Worm (Caenorhabditis elegans) whole organism, young adult: ENCODE measurements around the gene F10E9.3.

Experiments
- B0035.1 ChIP-seq: sonication (generic microtip); optimal IDR thresholded peaks from 2 replicates; lab custom pipeline; 2016; ENCODE audit warnings: missing genetic modification characterization, mild to moderate bottlenecking, missing compliant biosample characterization, missing genotype, missing genetic modification reagents
- B0261.1 ChIP-seq: sonication (generic microtip); optimal IDR thresholded peaks from 2 replicates; lab custom pipeline; 2016; ENCODE audit warnings: mild to moderate bottlenecking, missing genetic modification characterization, moderate library complexity, missing compliant biosample characterization
- B0336.3 ChIP-seq: fragments of 200-800 bp; sonication (Bioruptor generic); IDR thresholded peaks from 2 replicates; pipeline ENCODE4 v1.3.6; 2022; ENCODE audit warnings: missing genetic modification characterization, missing compliant biosample characterization
- C06A6.2 ChIP-seq: fragments of 200-800 bp; sonication (Bioruptor generic); conservative IDR thresholded peaks from 2 replicates; pipeline ENCODE4 v1.3.6; 2022; ENCODE audit warnings: missing genetic modification characterization, missing compliant biosample characterization
- C17E4.6 ChIP-seq: fragments of 200-800 bp; sonication (Bioruptor generic); IDR thresholded peaks from 2 replicates; pipeline ENCODE4 v1.3.6; 2022; ENCODE audit warnings: missing genetic modification reagents, missing genetic modification characterization, missing compliant biosample characterization
- F39B2.1 ChIP-seq: fragments of 200-800 bp; sonication (Bioruptor generic); IDR thresholded peaks from 2 replicates; pipeline ENCODE4 v1.3.6; 2022; ENCODE audit warnings: missing genetic modification reagents, missing genetic modification characterization, missing compliant biosample characterization
- F57A8.1 ChIP-seq: fragments of 200-800 bp; sonication (Bioruptor generic); optimal IDR thresholded peaks from 2 replicates; lab custom pipeline; 2018; ENCODE audit warnings: mild to moderate bottlenecking, missing genetic modification characterization, moderate library complexity, missing compliant biosample characterization
- K11D2.4 ChIP-seq: fragments of 200-800 bp; sonication (Bioruptor generic); IDR thresholded peaks from 2 replicates; pipeline ENCODE4 v1.3.6; 2022; ENCODE audit warnings: missing genetic modification reagents, missing genetic modification characterization, missing compliant biosample characterization
- T26A5.8 ChIP-seq: sonication (generic microtip); optimal IDR thresholded peaks from 2 replicates; lab custom pipeline; 2016; ENCODE audit warnings: missing genetic modification characterization, missing compliant biosample characterization
- Y79H2A.3 ChIP-seq: fragments of 200-800 bp; sonication (Bioruptor generic); conservative IDR thresholded peaks from 2 replicates; pipeline ENCODE4 v1.3.6; 2022; ENCODE audit warnings: missing genetic modification reagents, missing genetic modification characterization, missing compliant biosample characterization
- ama-1 ChIP-seq, 3 experiments: fragments of 150-350 bp in 1 of 3; sonication (generic microtip) in 2 of 3; optimal IDR thresholded peaks; 2 replicates each; lab custom pipeline; 2014 to 2018; ENCODE audit warnings: missing biosample characterization in 2 of 3, missing genetic modification characterization in 2 of 3, missing genetic modification reagents in 2 of 3
- aptf-2 ChIP-seq: fragments of 200-800 bp; sonication (Bioruptor generic); conservative IDR thresholded peaks from 2 replicates; pipeline ENCODE4 v1.3.6; 2022; ENCODE audit warnings: missing genetic modification reagents, missing genetic modification characterization, missing compliant biosample characterization
- atf-7 ChIP-seq: sonication (generic microtip); optimal IDR thresholded peaks from 2 replicates; lab custom pipeline; 2017; ENCODE audit warnings: mild to moderate bottlenecking, missing genetic modification characterization, missing compliant biosample characterization
- bed-1 ChIP-seq: fragments of 200-800 bp; sonication (Bioruptor generic); IDR thresholded peaks from 2 replicates; pipeline ENCODE4 v1.3.6; 2022; ENCODE audit warnings: missing genetic modification reagents, missing genetic modification characterization, missing compliant biosample characterization
- ceh-79 ChIP-seq: sonication (generic microtip); optimal IDR thresholded peaks from 2 replicates; lab custom pipeline; 2017; ENCODE audit warnings: mild to moderate bottlenecking, missing genetic modification characterization, missing compliant biosample characterization
- ceh-91 ChIP-seq: fragments of 200-800 bp; sonication (Bioruptor generic); IDR thresholded peaks from 2 replicates; pipeline ENCODE4 v1.3.6; 2022; ENCODE audit warnings: missing genetic modification reagents, missing genetic modification characterization, missing compliant biosample characterization
- egl-44 ChIP-seq: fragments of 200-800 bp; sonication (Bioruptor generic); IDR thresholded peaks from 2 replicates; pipeline ENCODE4 v1.3.6; 2022; ENCODE audit warnings: missing genetic modification reagents, missing genetic modification characterization, missing compliant biosample characterization
- hlh-12 ChIP-seq: sonication (generic microtip); optimal IDR thresholded peaks from 2 replicates; lab custom pipeline; 2016; ENCODE audit warnings: missing genetic modification characterization, missing compliant biosample characterization
- hmg-20 ChIP-seq: fragments of 200-800 bp; sonication (Bioruptor generic); IDR thresholded peaks from 2 replicates; pipeline ENCODE4 v1.3.6; 2022; ENCODE audit warnings: missing genetic modification reagents, missing genetic modification characterization, missing compliant biosample characterization
- lag-1 ChIP-seq: fragments of 200-800 bp; sonication (Bioruptor generic); IDR thresholded peaks from 2 replicates; pipeline ENCODE4 v1.3.6; 2022; ENCODE audit warnings: missing genetic modification reagents, missing genetic modification characterization, missing compliant biosample characterization
- lin-26 ChIP-seq: fragments of 200-800 bp; sonication (Bioruptor generic); IDR thresholded peaks from 2 replicates; pipeline ENCODE4 v1.3.6; 2022; ENCODE audit warnings: missing genetic modification reagents, missing genetic modification characterization, missing compliant biosample characterization
- lin-40 ChIP-seq: sonication (generic microtip); optimal IDR thresholded peaks from 2 replicates; lab custom pipeline; 2016; ENCODE audit warnings: missing genetic modification characterization, mild to moderate bottlenecking, missing compliant biosample characterization, missing genotype, missing genetic modification reagents
- madf-10 ChIP-seq: sonication (generic microtip); optimal IDR thresholded peaks from 2 replicates; lab custom pipeline; 2016; ENCODE audit warnings: mild to moderate bottlenecking, missing genetic modification characterization, missing compliant biosample characterization
- madf-3 ChIP-seq: fragments of 200-800 bp; sonication (Bioruptor generic); IDR thresholded peaks from 2 replicates; pipeline ENCODE4 v1.3.6; 2022; ENCODE audit warnings: missing genetic modification reagents, missing genetic modification characterization, missing compliant biosample characterization
- madf-8 ChIP-seq: fragments of 200-800 bp; sonication (Bioruptor generic); conservative IDR thresholded peaks from 2 replicates; pipeline ENCODE4 v1.3.6; 2022; ENCODE audit warnings: missing genetic modification reagents, missing genetic modification characterization, missing compliant biosample characterization
- mcd-1 ChIP-seq: fragments of 200-800 bp; sonication (Bioruptor generic); IDR thresholded peaks from 2 replicates; pipeline ENCODE4 v1.3.6; 2022; ENCODE audit warnings: missing genetic modification reagents, missing genetic modification characterization, missing compliant biosample characterization
- mel-28 ChIP-seq: sonication (generic microtip); optimal IDR thresholded peaks from 2 replicates; lab custom pipeline; 2016; ENCODE audit warnings: borderline replicate concordance, mild to moderate bottlenecking, missing genetic modification characterization, missing compliant biosample characterization
- nfya-1 ChIP-seq: sonication (generic microtip); optimal IDR thresholded peaks from 2 replicates; lab custom pipeline; 2017; ENCODE audit warnings: antibody characterized with exemption, missing compliant biosample characterization, missing genetic modification characterization, borderline replicate concordance; ENCODE audit not compliant: insufficient read depth
- nhr-179 ChIP-seq: sonication (generic microtip); optimal IDR thresholded peaks from 2 replicates; lab custom pipeline; 2016; ENCODE audit warnings: mild to moderate bottlenecking, missing genetic modification characterization, missing compliant biosample characterization
- nhr-27 ChIP-seq: fragments of 200-800 bp; sonication (Bioruptor generic); optimal IDR thresholded peaks from 2 replicates; lab custom pipeline; 2018; ENCODE audit warnings: mild to moderate bottlenecking, missing genetic modification characterization, moderate library complexity, missing compliant biosample characterization
- rec-8 ChIP-seq, 2 experiments: sonication (generic microtip); optimal IDR thresholded peaks; 2 replicates each; lab custom pipeline; 2016; ENCODE audit warnings: mild to moderate bottlenecking in 2 of 2, missing genetic modification characterization in 2 of 2, missing genetic modification reagents in 2 of 2, missing genotype in 2 of 2, missing biosample characterization in 1 of 2, missing compliant biosample characterization in 1 of 2, moderate library complexity in 1 of 2
- rpc-1 ChIP-seq, 2 experiments: fragments of 150-350 bp in 1 of 2; sonication (generic microtip) in 1 of 2; optimal IDR thresholded peaks; 2 replicates each; lab custom pipeline; 2014 to 2018; ENCODE audit warnings: missing biosample characterization in 1 of 2, missing genetic modification characterization in 1 of 2, missing genetic modification reagents in 1 of 2, missing genotype in 1 of 2
- sdz-38 ChIP-seq: sonication (generic microtip); optimal IDR thresholded peaks from 2 replicates; lab custom pipeline; 2016; ENCODE audit warnings: missing genotype, missing genetic modification characterization, missing compliant biosample characterization
- somi-1 ChIP-seq: fragments of 200-800 bp; sonication (Bioruptor generic); optimal IDR thresholded peaks from 2 replicates; lab custom pipeline; 2018; ENCODE audit warnings: mild to moderate bottlenecking, missing genetic modification characterization, missing compliant biosample characterization
- zim-3 ChIP-seq: sonication (generic microtip); optimal IDR thresholded peaks from 2 replicates; lab custom pipeline; 2017; ENCODE audit warnings: mild to moderate bottlenecking, missing genetic modification characterization, moderate library complexity, missing compliant biosample characterization
- ztf-18 ChIP-seq: sonication (generic microtip); optimal IDR thresholded peaks from 2 replicates; lab custom pipeline; 2016; ENCODE audit warnings: missing genotype, mild to moderate bottlenecking, missing genetic modification characterization, missing compliant biosample characterization
- ztf-26 ChIP-seq: sonication (generic microtip); optimal IDR thresholded peaks from 2 replicates; lab custom pipeline; 2017; ENCODE audit warnings: missing genetic modification characterization, missing compliant biosample characterization

The F10E9.3 gene

DNA sequence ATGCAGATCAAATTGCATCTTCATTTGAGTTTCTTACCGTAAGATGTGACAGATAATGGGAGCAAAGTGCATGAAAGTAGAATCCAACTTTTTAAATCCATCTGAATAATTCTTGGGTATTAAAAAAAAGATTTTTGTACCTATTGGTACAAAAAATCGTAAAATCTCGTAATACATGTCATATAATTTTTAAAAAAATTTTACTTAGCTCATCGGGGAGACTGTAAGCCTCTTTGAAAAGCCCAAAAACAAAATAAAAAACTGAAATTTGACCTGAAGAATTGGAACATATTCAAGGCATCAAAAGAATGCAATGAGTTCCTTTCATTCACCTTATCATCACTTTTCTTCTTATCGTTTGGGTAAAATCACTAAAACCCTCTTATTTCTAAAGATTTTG, 34.9 kb upstream of the F10E9.3 start, which contains the start of gene clec-160:
TSS of gene clec-160 (minus strand) at position 101 of the 400 bp plus-strand sequence.
- no peak for TF ChIP-seq ztf-26 (tag; lab: Kevin White, UChicago)
- no peak for TF ChIP-seq rec-8 (tag; optimal IDR thresholded peaks at IDR 0.05; lab: Kevin White, UChicago)
- no peak for TF ChIP-seq hmg-20
- TF ChIP-seq zim-3 (tag; lab: Kevin White, UChicago), result no peak
- no peak for TF ChIP-seq hlh-12 (tag; lab: Kevin White, UChicago)
- no peak for TF ChIP-seq C06A6.2
- no peak for TF ChIP-seq B0336.3 (GFP tag; lab: Robert Waterston, UW)
- TF ChIP-seq T26A5.8 (tag; lab: Kevin White, UChicago), result no peak
- TF ChIP-seq F57A8.1 (GFP tag; lab: Kevin White, UChicago), result no peak
- no peak for TF ChIP-seq madf-8 (GFP tag; lab: Robert Waterston, UW)
- TF ChIP-seq aptf-2 (GFP tag; lab: Robert Waterston, UW), result no peak
- TF ChIP-seq Y79H2A.3 (GFP tag; lab: Robert Waterston, UW), result no peak
- TF ChIP-seq K11D2.4 (GFP tag; lab: Robert Waterston, UW), result no peak
- TF ChIP-seq ama-1 (optimal IDR thresholded peaks at IDR 0.05; lab: Kevin White, UChicago), result no peak
- TF ChIP-seq ama-1 (GFP tag; optimal IDR thresholded peaks at IDR 0.05; lab: Kevin White, UChicago), result no peak
- no peak for TF ChIP-seq ceh-79 (tag; lab: Kevin White, UChicago)

ce11 chrIII:8278801-8279200, 32.0 kb upstream of the F10E9.3 start, which contains the start of gene mig-10:
Gene mig-10 (plus strand): TSS chrIII:8279101.
- no peak for TF ChIP-seq mcd-1 (GFP tag; lab: Robert Waterston, UW)
- TF ChIP-seq bed-1 (GFP tag; lab: Robert Waterston, UW), result no peak
- TF ChIP-seq nfya-1, result no peak
- no peak for TF ChIP-seq ceh-91 (GFP tag; lab: Robert Waterston, UW)
- TF ChIP-seq egl-44, result no peak
- TF ChIP-seq lin-40 (tag; lab: Kevin White, UChicago), result no peak
- TF ChIP-seq sdz-38 (tag; lab: Kevin White, UChicago), result no peak
- no peak for TF ChIP-seq nhr-179 (tag; lab: Kevin White, UChicago)
- no peak for TF ChIP-seq rec-8 (tag; optimal IDR thresholded peaks at IDR 0.05; lab: Kevin White, UChicago)
- TF ChIP-seq mel-28 (tag; lab: Kevin White, UChicago), result no peak
- no peak for TF ChIP-seq B0261.1 (tag; lab: Kevin White, UChicago)
- TF ChIP-seq nhr-27 (tag; lab: Kevin White, UChicago), result no peak
- TF ChIP-seq somi-1 (GFP tag; lab: Kevin White, UChicago), result no peak
- TF ChIP-seq zim-3 (tag; lab: Kevin White, UChicago), result no peak
- no peak for TF ChIP-seq B0035.1 (tag; lab: Kevin White, UChicago)
- no peak for TF ChIP-seq lag-1 (GFP tag; lab: Robert Waterston, UW)

DNA sequence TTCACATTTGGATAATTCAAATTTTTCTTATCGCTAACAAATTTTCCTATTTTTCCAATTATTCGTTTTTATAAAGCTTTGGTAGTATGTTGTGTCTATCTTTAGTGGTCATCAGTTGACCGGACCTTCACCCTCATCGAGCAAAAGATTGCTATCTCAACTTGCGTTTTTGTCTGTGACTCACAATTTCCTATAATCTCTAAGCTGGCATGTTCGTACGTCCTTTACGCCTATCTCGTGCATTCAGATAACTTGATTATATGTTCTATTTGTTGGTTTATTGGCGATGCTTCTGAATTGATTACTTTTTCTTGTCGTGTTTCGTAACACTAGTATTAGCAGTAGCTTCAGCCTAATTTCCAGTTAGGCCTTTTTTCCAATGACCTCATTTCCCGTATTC, 31.2 kb upstream of the F10E9.3 start:
- TF ChIP-seq sdz-38 (tag; lab: Kevin White, UChicago), result no peak
- TF ChIP-seq madf-3 (GFP tag; lab: Robert Waterston, UW), result no peak
- TF ChIP-seq rpc-1 (optimal IDR thresholded peaks at IDR 0.05; lab: Kevin White, UChicago), result no peak
- no peak for TF ChIP-seq rpc-1 (tag; optimal IDR thresholded peaks at IDR 0.05; lab: Kevin White, UChicago)
- no peak for TF ChIP-seq F39B2.1 (GFP tag; lab: Robert Waterston, UW)
- TF ChIP-seq madf-10 (tag; lab: Kevin White, UChicago), result no peak
- no peak for TF ChIP-seq T26A5.8 (tag; lab: Kevin White, UChicago)
- TF ChIP-seq lin-26, result no peak
- no peak for TF ChIP-seq ztf-18 (tag; lab: Kevin White, UChicago)
- no peak for TF ChIP-seq C17E4.6
- TF ChIP-seq atf-7, result no peak
- TF ChIP-seq, all 124 proteins: peak for 0
